Fruit fly (Drosophila melanogaster): ENCODE measurements around the gene Or30a.

DNA sequence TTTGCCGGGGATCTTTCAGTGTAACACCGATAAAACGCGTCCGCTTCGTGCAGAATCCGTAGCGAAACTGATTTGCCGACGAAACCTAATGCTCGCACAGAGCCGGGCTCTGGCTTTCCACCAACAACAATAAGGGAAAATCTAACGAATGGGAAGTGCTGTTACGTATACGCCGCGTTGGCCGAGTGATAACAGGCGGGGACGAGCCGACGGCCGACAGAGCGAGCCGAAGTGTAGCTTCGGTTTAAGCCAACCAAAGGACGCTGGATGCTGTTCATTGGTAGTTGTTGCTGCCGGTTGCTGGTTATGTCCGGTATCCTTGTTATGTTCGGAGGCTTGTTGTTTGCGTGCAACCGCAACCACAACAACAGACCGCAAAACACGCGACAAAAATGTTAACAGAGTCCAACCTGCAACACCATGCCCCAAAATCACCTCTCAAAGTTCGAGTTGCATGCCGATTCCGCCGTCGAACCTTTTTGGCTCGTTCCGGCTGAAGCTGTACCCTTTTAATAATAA, 40.5 kb upstream of the Or30a start, which contains the start of gene DIP-zeta:
- TF ChIP-seq CG8301 (tag; optimal IDR thresholded peaks at IDR 0.05) (no peak), Ets98B (GFP tag; IDR thresholded peaks at IDR 0.05) (no peak), CG34367 (tag; optimal IDR thresholded peaks at IDR 0.05) (no peak), CG14655 (GFP tag; optimal IDR thresholded peaks at IDR 0.05) (no peak), EcR (GFP tag; optimal IDR thresholded peaks at IDR 0.05) (no peak), CG13204 (GFP tag; optimal IDR thresholded peaks at IDR 0.05) (no peak), Pif1A (GFP tag; optimal IDR thresholded peaks at IDR 0.05) (no peak), CG4496 (GFP tag; IDR thresholded peaks at IDR 0.05) (no peak), CG15710 (tag; optimal IDR thresholded peaks at IDR 0.05) (no peak), CG8159 (tag; optimal IDR thresholded peaks at IDR 0.05) (no peak)
